Fruit fly (Drosophila melanogaster): ENCODE data around the gene Acox3.
A peak's percentile ranks its signal among the peaks of the same experiment; 100 is the strongest.

Acox3 gene

dm6 chr2L:6480212-6480994, 32.2 kb upstream of the Acox3 start, which contains the start of the genes Sec61alpha and Daxx (continued):
- TF ChIP-seq sna (GFP tag; IDR thresholded peaks at IDR 0.05; ENCODE audit: partially characterized antibody) (peak; percentile 98), Dll (GFP tag; IDR thresholded peaks at IDR 0.05; ENCODE audit: partially characterized antibody) (peak; percentile 97), CG6854 (GFP tag; optimal IDR thresholded peaks at IDR 0.05) (peak; percentile 20), CG18764 (GFP tag; optimal IDR thresholded peaks at IDR 0.05) (peak; percentile 70), cad (GFP tag; optimal IDR thresholded peaks at IDR 0.05) (no peak), CG14965 (GFP tag; optimal IDR thresholded peaks at IDR 0.05; ENCODE audit: borderline replicate concordance) (peak; percentile 17), HmgZ (tag; optimal IDR thresholded peaks at IDR 0.05) (peak; percentile 80), Drgx (GFP tag; IDR thresholded peaks at IDR 0.05) (peak; percentile 71), lola (GFP tag; optimal IDR thresholded peaks at IDR 0.05) (peak in 1 of 3 experiments; percentile 67), CG9797 (GFP tag; optimal IDR thresholded peaks at IDR 0.05) (peak; percentile 95), ATbp (GFP tag; optimal IDR thresholded peaks at IDR 0.05) (peak; percentile 49), CG18599 (GFP tag; optimal IDR thresholded peaks at IDR 0.05) (peak; percentile 86), ci (GFP tag; IDR thresholded peaks at IDR 0.05) (peak; percentile 79), ap (GFP tag; IDR thresholded peaks at IDR 0.05) (peak; percentile 57; the same call in 1 of the 2 replicates), luna (GFP tag; optimal IDR thresholded peaks at IDR 0.05) (peak; percentile 90), CG17361 (GFP tag; IDR thresholded peaks at IDR 0.05) (peak; percentile 83), peb (GFP tag; IDR thresholded peaks at IDR 0.05) (peak; percentile 68), br (optimal IDR thresholded peaks at IDR 0.05) (no peak), CG31365 (tag; optimal IDR thresholded peaks at IDR 0.05) (no peak), CG3065 (GFP tag; optimal IDR thresholded peaks at IDR 0.05) (peak; percentile 21), h (optimal IDR thresholded peaks at IDR 0.05) (no peak), CG14710 (tag; optimal IDR thresholded peaks at IDR 0.05) (peak; percentile 90), YL-1 (GFP tag; optimal IDR thresholded peaks at IDR 0.05) (peak; percentile 9), CG4617 (GFP tag; optimal IDR thresholded peaks at IDR 0.05; ENCODE audit: borderline replicate concordance) (peak; percentile 39), ERR (GFP tag; optimal IDR thresholded peaks at IDR 0.05) (peak; percentile 69), slbo (GFP tag; IDR thresholded peaks at IDR 0.05) (peak; percentile 93), CG10543 (GFP tag; optimal IDR thresholded peaks at IDR 0.05) (peak; percentile 76), sd (tag; optimal IDR thresholded peaks at IDR 0.05) (peak; percentile 46), CG18262 (tag; optimal IDR thresholded peaks at IDR 0.05) (peak; percentile 73), Atf6 (GFP tag; IDR thresholded peaks at IDR 0.05) (peak; percentile 80), ind (GFP tag; optimal IDR thresholded peaks at IDR 0.05) (peak; percentile 88), zf30C (GFP tag; optimal IDR thresholded peaks at IDR 0.05) (no peak), kay (GFP tag; optimal IDR thresholded peaks at IDR 0.05) (peak; percentile 65), NC2α (GFP tag; optimal IDR thresholded peaks at IDR 0.05) (peak; percentile 16), Dp (GFP tag; optimal IDR thresholded peaks at IDR 0.05) (peak; percentile 49), ems (GFP tag; optimal IDR thresholded peaks at IDR 0.05) (peak; percentile 85), Sox100B (GFP tag; optimal IDR thresholded peaks at IDR 0.05) (peak; percentile 63), prd (optimal IDR thresholded peaks at IDR 0.05) (no peak), prd (GFP tag; IDR thresholded peaks at IDR 0.05) (peak; percentile 89), Ptx1 (GFP tag; IDR thresholded peaks at IDR 0.05) (peak; percentile 84), D19B (GFP tag; optimal IDR thresholded peaks at IDR 0.05) (peak; percentile 69), CG11696 (GFP tag; IDR thresholded peaks at IDR 0.05) (no peak), CG2116 (GFP tag; optimal IDR thresholded peaks at IDR 0.05) (peak; percentile 78), scrt (GFP tag; optimal IDR thresholded peaks at IDR 0.05) (peak; percentile 67), Ssrp (tag; optimal IDR thresholded peaks at IDR 0.05) (peak; percentile 45), CG4820 (GFP tag; optimal IDR thresholded peaks at IDR 0.05) (peak; percentile 70), CG8765 (GFP tag; IDR thresholded peaks at IDR 0.05) (peak; percentile 71), pum (GFP tag; optimal IDR thresholded peaks at IDR 0.05) (peak; percentile 88), ara (GFP tag; IDR thresholded peaks at IDR 0.05) (peak; percentile 84), CG15011 (GFP tag; optimal IDR thresholded peaks at IDR 0.05) (peak; percentile 68)

Measured in whole organism, embryonic.